Worm (Caenorhabditis elegans): ENCODE results near the gene rpb-6.

DNA sequence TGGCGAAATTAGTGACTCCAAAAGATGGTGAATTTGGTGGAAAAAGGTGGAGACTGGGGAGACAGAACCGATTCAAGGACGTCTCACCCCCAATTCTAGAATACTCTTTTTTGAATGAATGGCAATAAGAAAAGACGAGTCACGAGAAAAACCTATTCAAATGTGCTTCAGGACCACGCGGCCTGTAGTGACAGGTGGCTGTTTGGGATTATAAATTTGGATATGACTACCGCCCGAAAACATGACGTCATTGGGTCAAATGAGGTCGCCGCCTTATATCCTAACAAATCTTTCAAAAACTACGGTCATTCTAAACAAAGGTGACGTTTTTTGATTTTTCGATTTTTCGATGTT, 25.2 kb upstream of the rpb-6 start:
- TF ChIP-seq ztf-29 (GFP tag; IDR thresholded peaks at IDR 0.05): no peak
- TF ChIP-seq med-1 (GFP tag; optimal IDR thresholded peaks at IDR 0.05; ENCODE audit: insufficient read depth): no peak
- no peak for TF ChIP-seq klf-2 (GFP tag; conservative IDR thresholded peaks at IDR 0.05)
- TF ChIP-seq flt-1 (GFP tag; IDR thresholded peaks at IDR 0.05): 0 out of 2 replicates have a peak, but pooled peaks have one; percentile 31
- TF ChIP-seq ztf-23 (GFP tag; IDR thresholded peaks at IDR 0.05): no peak
- TF ChIP-seq T22C8.4 (GFP tag; IDR thresholded peaks at IDR 0.05): no peak
- no peak for TF ChIP-seq ref-1 (GFP tag; conservative IDR thresholded peaks at IDR 0.05)

Data from whole organism, midembryonic.